Worm (Caenorhabditis elegans) whole organism, L2 larva: Measurements from ENCODE around the gene lrch-1.

Experiments
- C34F6.9 ChIP-seq: fragments of 150-350 bp; optimal IDR thresholded peaks from 2 replicates; lab custom pipeline; 2014; ENCODE audit warnings: missing biosample characterization, missing genetic modification characterization
- F13H6.1 ChIP-seq: sonication (generic microtip); optimal IDR thresholded peaks from 2 replicates; lab custom pipeline; 2016; ENCODE audit warnings: missing genetic modification characterization, missing compliant biosample characterization
- R02D3.7 ChIP-seq: fragments of 150-350 bp; optimal IDR thresholded peaks from 2 replicates; lab custom pipeline; 2014; ENCODE audit warnings: missing biosample characterization, missing genetic modification characterization
- Y55F3AM.14 ChIP-seq: fragments of 200-800 bp; sonication (Bioruptor generic); optimal IDR thresholded peaks from 2 replicates; lab custom pipeline; 2018; ENCODE audit warnings: mild to moderate bottlenecking, missing genetic modification characterization, missing compliant biosample characterization
- ZK546.5 ChIP-seq: sonication (generic microtip); optimal IDR thresholded peaks from 2 replicates; lab custom pipeline; 2017; ENCODE audit warnings: missing biosample characterization, missing genetic modification characterization
- alr-1 ChIP-seq: fragments of 150-350 bp; optimal IDR thresholded peaks from 2 replicates; lab custom pipeline; 2014; ENCODE audit warnings: missing biosample characterization, missing genetic modification characterization
- aly-2 ChIP-seq: fragments of 150-350 bp; optimal IDR thresholded peaks from 2 replicates; lab custom pipeline; 2014; ENCODE audit warnings: missing biosample characterization, missing genetic modification characterization
- ama-1 ChIP-seq: fragments of 150-350 bp; optimal IDR thresholded peaks from 2 replicates; lab custom pipeline; 2018; ENCODE audit warnings: inconsistent platforms
- blmp-1 ChIP-seq: sonication (generic microtip); optimal IDR thresholded peaks from 2 replicates; lab custom pipeline; 2017; ENCODE audit warnings: missing genetic modification characterization, mild to moderate bottlenecking, missing compliant biosample characterization, antibody characterized with exemption, moderate library complexity; ENCODE audit not compliant: insufficient read depth
- ceh-16 ChIP-seq: fragments of 150-350 bp; optimal IDR thresholded peaks from 2 replicates; lab custom pipeline; 2014; ENCODE audit warnings: missing biosample characterization, missing genetic modification characterization
- ceh-82 ChIP-seq: fragments of 150-350 bp; optimal IDR thresholded peaks from 2 replicates; lab custom pipeline; 2014; ENCODE audit warnings: missing biosample characterization, missing genetic modification characterization
- crh-2 ChIP-seq: sonication (generic microtip); optimal IDR thresholded peaks from 2 replicates; lab custom pipeline; 2017; ENCODE audit warnings: missing biosample characterization, missing genetic modification characterization
- dmd-4 ChIP-seq: sonication (generic microtip); optimal IDR thresholded peaks from 2 replicates; lab custom pipeline; 2017; ENCODE audit warnings: missing biosample characterization, missing genetic modification characterization
- egl-27 ChIP-seq: sonication (generic microtip); optimal IDR thresholded peaks from 3 replicates; lab custom pipeline; 2017; ENCODE audit warnings: missing biosample characterization, missing genetic modification reagents, missing genetic modification characterization
- elt-1 ChIP-seq: fragments of 150-350 bp; optimal IDR thresholded peaks from 2 replicates; lab custom pipeline; 2014; ENCODE audit warnings: missing biosample characterization, missing genetic modification characterization
- elt-3 ChIP-seq: sonication (generic microtip); optimal IDR thresholded peaks from 2 replicates; lab custom pipeline; 2017; ENCODE audit warnings: missing biosample characterization, missing genetic modification characterization
- fos-1 ChIP-seq: fragments of 150-350 bp; optimal IDR thresholded peaks from 2 replicates; lab custom pipeline; 2014; ENCODE audit warnings: missing biosample characterization, missing genetic modification characterization
- gmeb-1 ChIP-seq: fragments of 150-350 bp; optimal IDR thresholded peaks from 2 replicates; lab custom pipeline; 2014; ENCODE audit warnings: missing biosample characterization, missing genetic modification characterization
- lin-11 ChIP-seq: fragments of 150-350 bp; sonication (generic microtip); optimal IDR thresholded peaks from 2 replicates; lab custom pipeline; 2014; ENCODE audit warnings: missing biosample characterization, missing genetic modification characterization, inconsistent platforms, mixed read lengths
- lin-13 ChIP-seq: fragments of 150-350 bp; optimal IDR thresholded peaks from 2 replicates; lab custom pipeline; 2014; ENCODE audit warnings: missing biosample characterization, missing genetic modification reagents, missing genetic modification characterization
- lin-39 ChIP-seq: fragments of 150-350 bp; optimal IDR thresholded peaks from 2 replicates; lab custom pipeline; 2014; ENCODE audit warnings: missing biosample characterization, missing genetic modification reagents, missing genetic modification characterization
- lsy-2 ChIP-seq, 2 experiments: fragments of 150-350 bp in 1 of 2; sonication (generic microtip) in 1 of 2; optimal IDR thresholded peaks; 2 replicates each; lab custom pipeline; 2014 to 2017; ENCODE audit warnings: missing biosample characterization in 2 of 2, missing genetic modification characterization in 2 of 2
- mab-5 ChIP-seq: fragments of 150-350 bp; optimal IDR thresholded peaks from 2 replicates; lab custom pipeline; 2014; ENCODE audit warnings: missing biosample characterization, missing genetic modification characterization
- mbf-1 ChIP-seq: sonication (generic microtip); optimal IDR thresholded peaks from 2 replicates; lab custom pipeline; 2017; ENCODE audit warnings: missing biosample characterization, missing genetic modification characterization
- mdl-1 ChIP-seq, 2 experiments: fragments of 150-350 bp in 1 of 2; sonication (generic microtip) in 1 of 2; optimal IDR thresholded peaks; 2 replicates each; lab custom pipeline; 2017; ENCODE audit warnings: missing biosample characterization in 2 of 2, missing genetic modification characterization in 2 of 2
- nhr-10 ChIP-seq: sonication (generic microtip); optimal IDR thresholded peaks from 2 replicates; lab custom pipeline; 2017; ENCODE audit warnings: missing biosample characterization, missing genetic modification characterization
- nhr-11 ChIP-seq: fragments of 150-350 bp; optimal IDR thresholded peaks from 2 replicates; lab custom pipeline; 2014; ENCODE audit warnings: missing biosample characterization, missing genetic modification characterization
- nhr-12 ChIP-seq: fragments of 150-350 bp; optimal IDR thresholded peaks from 2 replicates; lab custom pipeline; 2014; ENCODE audit warnings: missing biosample characterization, missing genetic modification characterization
- nhr-129 ChIP-seq: fragments of 150-350 bp; optimal IDR thresholded peaks from 2 replicates; lab custom pipeline; 2014; ENCODE audit warnings: missing biosample characterization, missing genetic modification characterization
- nhr-21 ChIP-seq: fragments of 150-350 bp; optimal IDR thresholded peaks from 2 replicates; lab custom pipeline; 2014; ENCODE audit warnings: missing biosample characterization, missing genetic modification characterization
- nhr-23 ChIP-seq: fragments of 150-350 bp; optimal IDR thresholded peaks from 2 replicates; lab custom pipeline; 2014; ENCODE audit warnings: missing biosample characterization, missing genetic modification reagents, missing genetic modification characterization
- nhr-237 ChIP-seq: fragments of 150-350 bp; optimal IDR thresholded peaks from 2 replicates; lab custom pipeline; 2014; ENCODE audit warnings: missing biosample characterization, missing genetic modification characterization
- nhr-25 ChIP-seq: fragments of 150-350 bp; sonication (generic microtip); optimal IDR thresholded peaks from 3 replicates; lab custom pipeline; 2014; ENCODE audit warnings: missing biosample characterization, missing genetic modification characterization
- nhr-6 ChIP-seq: fragments of 150-350 bp; optimal IDR thresholded peaks from 2 replicates; lab custom pipeline; 2014; ENCODE audit warnings: missing biosample characterization, missing genetic modification characterization
- nhr-77 ChIP-seq: fragments of 150-350 bp; optimal IDR thresholded peaks from 2 replicates; lab custom pipeline; 2014; ENCODE audit warnings: missing biosample characterization, missing genetic modification characterization
- peb-1 ChIP-seq: fragments of 150-350 bp; optimal IDR thresholded peaks from 2 replicates; lab custom pipeline; 2014; ENCODE audit warnings: missing biosample characterization, missing genetic modification characterization
- sem-4 ChIP-seq: fragments of 150-350 bp; optimal IDR thresholded peaks from 2 replicates; lab custom pipeline; 2014; ENCODE audit warnings: missing biosample characterization, missing genetic modification reagents, missing genetic modification characterization
- skn-1 ChIP-seq: sonication (generic microtip); optimal IDR thresholded peaks from 2 replicates; lab custom pipeline; 2017; ENCODE audit warnings: missing biosample characterization, missing genetic modification characterization
- sma-3 ChIP-seq: sonication (generic microtip); optimal IDR thresholded peaks from 2 replicates; lab custom pipeline; 2016; ENCODE audit warnings: missing genetic modification reagents, missing genetic modification characterization, missing compliant biosample characterization
- sma-9 ChIP-seq, 2 experiments: fragments of 150-350 bp in 1 of 2; sonication (generic microtip) in 1 of 2; optimal IDR thresholded peaks; 2 replicates each; lab custom pipeline; 2014 to 2016; ENCODE audit warnings: missing genetic modification characterization in 2 of 2, mild to moderate bottlenecking in 1 of 2, missing biosample characterization in 1 of 2, missing compliant biosample characterization in 1 of 2, missing genetic modification reagents in 1 of 2, moderate library complexity in 1 of 2
- snpc-4 ChIP-seq: fragments of 150-350 bp; optimal IDR thresholded peaks from 2 replicates; lab custom pipeline; 2014; ENCODE audit warnings: missing biosample characterization, missing genetic modification characterization
- unc-39 ChIP-seq: fragments of 150-350 bp; optimal IDR thresholded peaks from 2 replicates; lab custom pipeline; 2014; ENCODE audit warnings: missing biosample characterization, missing genetic modification characterization
- unc-55 ChIP-seq: fragments of 150-350 bp; sonication (generic microtip); optimal IDR thresholded peaks from 3 replicates; lab custom pipeline; 2014; ENCODE audit warnings: missing biosample characterization, missing genetic modification reagents, missing genetic modification characterization
- unc-62 ChIP-seq: fragments of 150-350 bp; optimal IDR thresholded peaks from 2 replicates; lab custom pipeline; 2014; ENCODE audit warnings: missing biosample characterization, missing genetic modification reagents, missing genetic modification characterization
- zag-1 ChIP-seq: fragments of 150-350 bp; optimal IDR thresholded peaks from 2 replicates; lab custom pipeline; 2014; ENCODE audit warnings: missing biosample characterization, missing genetic modification characterization
- ztf-1 ChIP-seq: fragments of 200-800 bp; sonication (Bioruptor generic); conservative IDR thresholded peaks from 2 replicates; pipeline ENCODE4 v1.3.6; 2022; ENCODE audit warnings: missing genetic modification characterization, missing compliant biosample characterization
- ztf-11 ChIP-seq: sonication (generic microtip); optimal IDR thresholded peaks from 2 replicates; lab custom pipeline; 2017; ENCODE audit warnings: missing biosample characterization, missing genetic modification characterization
- ztf-4 ChIP-seq: fragments of 150-350 bp; optimal IDR thresholded peaks from 2 replicates; lab custom pipeline; 2014; ENCODE audit warnings: missing biosample characterization, missing genetic modification characterization

lrch-1 gene

ce11 chrX:6240640-6241033 lies 24.2 kb upstream of the lrch-1 start, which contains the start of gene got-2.2:
got-2.2 (plus strand) TSS chrX:6240983.
- no peak for TF ChIP-seq snpc-4 (tag; lab: Kevin White, UChicago)
- no peak for TF ChIP-seq sem-4
- no peak for TF ChIP-seq mab-5 (tag; lab: Kevin White, UChicago)
- no peak for TF ChIP-seq nhr-21 (tag; lab: Kevin White, UChicago)
- peak; percentile 19 for TF ChIP-seq gmeb-1 (tag; lab: Kevin White, UChicago)
- TF ChIP-seq fos-1: peak; percentile 8
- TF ChIP-seq unc-39 (tag; lab: Kevin White, UChicago): no peak
- no peak for TF ChIP-seq unc-55
- TF ChIP-seq F13H6.1 (tag; lab: Kevin White, UChicago): no peak
- TF ChIP-seq peb-1 (tag; lab: Kevin White, UChicago): no peak
- no peak for TF ChIP-seq blmp-1 (tag; lab: Kevin White, UChicago)
- no peak for TF ChIP-seq ztf-4 (tag; lab: Kevin White, UChicago)
- TF ChIP-seq dmd-4 (tag; lab: Kevin White, UChicago): no peak
- no peak for TF ChIP-seq aly-2 (tag; lab: Kevin White, UChicago)
- no peak for TF ChIP-seq nhr-237 (tag; lab: Kevin White, UChicago)
- no peak for TF ChIP-seq C34F6.9
- peak; percentile 25 for TF ChIP-seq crh-2 (tag; lab: Kevin White, UChicago)
- TF ChIP-seq lsy-2 (tag; optimal IDR thresholded peaks at IDR 0.05; lab: Kevin White, UChicago): no peak
- peak; percentile 55 for TF ChIP-seq sma-9 (GFP tag; optimal IDR thresholded peaks at IDR 0.05; lab: Kevin White, UChicago)
- no peak for TF ChIP-seq sma-9 (tag; optimal IDR thresholded peaks at IDR 0.05; lab: Kevin White, UChicago)
- TF ChIP-seq, all 48 proteins: peak for 4

DNA sequence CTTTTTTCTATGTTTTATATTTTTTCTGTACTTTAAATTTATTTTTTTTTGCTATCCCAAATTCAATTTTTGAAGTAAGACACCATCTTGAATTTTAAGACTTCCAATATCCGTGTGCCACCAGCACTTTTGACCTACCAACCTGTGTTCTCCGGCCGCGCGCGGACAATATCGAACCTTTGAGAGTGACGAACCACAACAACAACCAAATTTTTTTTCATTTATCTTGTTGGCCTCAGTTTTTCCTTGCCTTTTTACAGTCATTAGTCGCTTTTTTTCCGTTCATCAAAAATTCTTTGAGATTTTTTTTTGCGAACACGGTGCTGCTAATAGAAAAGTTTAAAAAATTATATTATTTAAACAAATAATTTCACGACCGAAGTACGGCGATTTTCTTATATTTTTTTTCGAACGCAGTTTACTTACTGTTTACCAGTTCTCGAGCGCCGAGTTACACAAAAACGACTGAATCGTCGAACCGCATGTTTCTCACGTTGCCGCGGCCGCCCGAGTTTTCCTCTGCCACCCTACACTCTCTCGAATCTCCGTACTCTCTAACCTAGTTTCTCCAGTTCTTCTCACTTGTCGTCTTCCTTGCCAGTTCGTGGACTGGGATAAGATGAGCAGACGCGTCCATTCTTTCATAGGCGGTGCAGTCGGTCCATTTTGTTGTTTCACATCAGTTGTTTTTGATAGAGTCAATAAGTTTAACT lies 23.6 kb upstream of the lrch-1 start:
- no peak for TF ChIP-seq gmeb-1 (tag; lab: Kevin White, UChicago)
- TF ChIP-seq ceh-16 (tag; lab: Kevin White, UChicago): no peak
- no peak for TF ChIP-seq nhr-12 (tag; lab: Kevin White, UChicago)
- no peak for TF ChIP-seq lin-11
- TF ChIP-seq nhr-10 (tag; lab: Kevin White, UChicago): no peak
- TF ChIP-seq F13H6.1 (tag; lab: Kevin White, UChicago): peak; percentile 59
- TF ChIP-seq unc-62 (GFP tag; lab: Kevin White, UChicago): no peak
- no peak for TF ChIP-seq lin-39 (tag; lab: Kevin White, UChicago)
- no peak for TF ChIP-seq nhr-25 (tag; lab: Kevin White, UChicago)
- TF ChIP-seq alr-1 (tag; lab: Kevin White, UChicago): no peak
- no peak for TF ChIP-seq sma-3 (GFP tag; lab: Kevin White, UChicago)
- TF ChIP-seq peb-1 (tag; lab: Kevin White, UChicago): no peak
- no peak for TF ChIP-seq nhr-77 (tag; lab: Kevin White, UChicago)
- no peak for TF ChIP-seq mdl-1 (tag; optimal IDR thresholded peaks at IDR 0.05; lab: Kevin White, UChicago)
- no peak for TF ChIP-seq snpc-4 (tag; lab: Kevin White, UChicago)
- TF ChIP-seq ztf-1 (GFP tag; lab: Robert Waterston, UW): no peak
- TF ChIP-seq nhr-21 (tag; lab: Kevin White, UChicago): no peak
- TF ChIP-seq dmd-4 (tag; lab: Kevin White, UChicago): no peak
- no peak for TF ChIP-seq ztf-11 (tag; lab: Kevin White, UChicago)
- TF ChIP-seq sem-4: peak; percentile 1
- no peak for TF ChIP-seq mab-5 (tag; lab: Kevin White, UChicago)
- TF ChIP-seq crh-2 (tag; lab: Kevin White, UChicago): no peak
- no peak for TF ChIP-seq blmp-1 (tag; lab: Kevin White, UChicago)
- no peak for TF ChIP-seq egl-27 (tag; lab: Kevin White, UChicago)
- TF ChIP-seq elt-1: no peak
- TF ChIP-seq lsy-2 (tag; optimal IDR thresholded peaks at IDR 0.05; lab: Kevin White, UChicago): peak in 1 of 2 experiments; percentile 26
- TF ChIP-seq C34F6.9: peak; percentile 66
- peak; percentile 39 for TF ChIP-seq nhr-129
- no peak for TF ChIP-seq skn-1 (tag; lab: Kevin White, UChicago)
- TF ChIP-seq nhr-237 (tag; lab: Kevin White, UChicago): no peak
- TF ChIP-seq ZK546.5 (tag; lab: Kevin White, UChicago): no peak
- no peak for TF ChIP-seq mbf-1
- no peak for TF ChIP-seq unc-39 (tag; lab: Kevin White, UChicago)
- TF ChIP-seq elt-3: no peak
- no peak for TF ChIP-seq fos-1
- TF ChIP-seq R02D3.7 (tag; lab: Kevin White, UChicago): no peak
- TF ChIP-seq aly-2 (tag; lab: Kevin White, UChicago): no peak
- no peak for TF ChIP-seq nhr-23 (tag; lab: Kevin White, UChicago)
- no peak for TF ChIP-seq nhr-11 (tag; lab: Kevin White, UChicago)
- no peak for TF ChIP-seq Y55F3AM.14 (GFP tag; lab: Kevin White, UChicago)
- peak; percentile 5 for TF ChIP-seq ama-1 (lab: Kevin White, UChicago)
- peak; percentile 33 for TF ChIP-seq unc-55
- TF ChIP-seq nhr-6: no peak
- TF ChIP-seq sma-9 (GFP tag; optimal IDR thresholded peaks at IDR 0.05; lab: Kevin White, UChicago): peak; percentile 30
- TF ChIP-seq sma-9 (tag; optimal IDR thresholded peaks at IDR 0.05; lab: Kevin White, UChicago): no peak
- TF ChIP-seq lin-13: no peak
- no peak for TF ChIP-seq ztf-4 (tag; lab: Kevin White, UChicago)
- TF ChIP-seq zag-1 (tag; lab: Kevin White, UChicago): no peak
- no peak for TF ChIP-seq ceh-82 (tag; lab: Kevin White, UChicago)
